Worm (Caenorhabditis elegans) whole organism, young adult: ENCODE data around the gene asb-1.

Source experiments
- F57C9.4 ChIP-seq: sonication (generic microtip); optimal IDR thresholded peaks from 2 replicates; lab custom pipeline; 2017; ENCODE audit warnings: mild to moderate bottlenecking, missing genetic modification characterization, missing compliant biosample characterization
- K12H6.12 ChIP-seq: fragments of 200-800 bp; sonication (Bioruptor generic); optimal IDR thresholded peaks from 2 replicates; lab custom pipeline; 2018; ENCODE audit warnings: mild to moderate bottlenecking, missing genetic modification characterization, missing compliant biosample characterization
- ama-1 ChIP-seq, 3 experiments: fragments of 150-350 bp in 1 of 3; sonication (generic microtip) in 2 of 3; optimal IDR thresholded peaks; 2 replicates each; lab custom pipeline; 2014 to 2018; ENCODE audit warnings: missing biosample characterization in 2 of 3, missing genetic modification characterization in 2 of 3, missing genetic modification reagents in 2 of 3
- fkh-3 ChIP-seq: sonication (generic microtip); optimal IDR thresholded peaks from 2 replicates; lab custom pipeline; 2016; ENCODE audit warnings: mild to moderate bottlenecking, missing genetic modification characterization, missing compliant biosample characterization
- lin-35 ChIP-seq, 3 experiments: fragments of 150-350 bp in 2 of 3; sonication (generic microtip) in 1 of 3; optimal IDR thresholded peaks; 2 replicates each; lab custom pipeline; 2014 to 2018; ENCODE audit warnings: missing biosample characterization in 3 of 3, missing genetic modification characterization in 3 of 3, missing genetic modification reagents in 3 of 3
- lsy-27 ChIP-seq: sonication (generic microtip); optimal IDR thresholded peaks from 2 replicates; lab custom pipeline; 2017; ENCODE audit warnings: missing genetic modification characterization, mild to moderate bottlenecking, missing compliant biosample characterization, antibody characterized with exemption, missing genotype, borderline replicate concordance; ENCODE audit not compliant: insufficient read depth
- somi-1 ChIP-seq: fragments of 200-800 bp; sonication (Bioruptor generic); optimal IDR thresholded peaks from 2 replicates; lab custom pipeline; 2018; ENCODE audit warnings: mild to moderate bottlenecking, missing genetic modification characterization, missing compliant biosample characterization
- unc-130 ChIP-seq: sonication (generic microtip); optimal IDR thresholded peaks from 2 replicates; lab custom pipeline; 2016; ENCODE audit warnings: missing genetic modification reagents, missing genetic modification characterization, missing compliant biosample characterization
- unc-62 ChIP-seq: fragments of 150-350 bp; optimal IDR thresholded peaks from 2 replicates; lab custom pipeline; 2014; ENCODE audit warnings: missing biosample characterization, missing genetic modification reagents, missing genetic modification characterization

DNA sequence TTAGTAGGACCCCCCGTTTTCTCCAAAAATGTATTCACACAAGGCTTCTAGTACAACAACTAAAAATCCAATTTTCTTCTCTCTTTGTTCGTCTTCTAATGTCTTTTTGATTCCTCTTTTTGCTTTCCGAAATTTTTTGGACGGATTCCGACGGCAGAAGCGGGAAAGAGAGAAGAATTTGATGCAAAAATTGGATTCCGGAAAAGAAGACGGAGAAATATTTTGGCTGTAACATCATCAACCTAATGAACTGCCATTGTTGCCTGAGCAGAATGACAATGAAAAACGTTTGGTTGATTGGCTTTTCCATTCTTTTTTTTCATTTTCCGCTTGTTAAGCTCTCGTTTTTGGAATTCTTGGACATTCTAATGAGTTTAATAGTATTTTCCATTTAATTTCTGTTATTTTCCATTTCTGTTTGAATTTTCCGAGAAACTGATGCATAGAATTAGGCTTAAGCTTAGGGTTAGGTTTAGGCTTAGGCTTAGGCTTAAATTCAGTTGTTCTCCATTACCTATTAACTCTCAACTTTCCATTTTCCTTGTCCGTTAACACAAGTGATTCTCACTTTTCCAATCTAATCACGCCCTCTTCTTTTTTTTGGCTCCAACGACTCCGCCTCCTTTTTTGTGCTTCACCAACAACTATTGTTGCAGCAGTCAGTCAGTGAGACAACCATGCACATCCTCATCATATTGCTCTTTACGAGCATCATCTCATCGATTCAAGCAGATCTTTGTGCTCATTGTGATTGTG lies 26.9 kb upstream of the asb-1 start, which contains the start of gene lron-5:
- TF ChIP-seq F57C9.4 (tag; lab: Kevin White, UChicago) (no peak), lsy-27 (tag; lab: Kevin White, UChicago) (no peak), lin-35 (GFP tag; optimal IDR thresholded peaks at IDR 0.05; lab: Kevin White, UChicago) (no peak), unc-130 (GFP tag; lab: Kevin White, UChicago) (no peak), K12H6.12 (no peak), unc-62 (GFP tag; lab: Kevin White, UChicago) (no peak), somi-1 (GFP tag; lab: Kevin White, UChicago) (no peak), ama-1 (optimal IDR thresholded peaks at IDR 0.05; lab: Kevin White, UChicago) (no peak), ama-1 (GFP tag; optimal IDR thresholded peaks at IDR 0.05; lab: Kevin White, UChicago) (no peak), fkh-3 (tag; lab: Kevin White, UChicago) (no peak)
